Fruit fly (Drosophila melanogaster) whole organism, embryonic: ENCODE data around the gene CG2129.

Experiments
- Blimp-1 ChIP-seq: fragments of 200-800 bp; sonication (Bioruptor generic); optimal IDR thresholded peaks from 3 replicates; lab custom pipeline; 2018; ENCODE audit warnings: missing biosample characterization, missing genetic modification characterization, mild to moderate bottlenecking, moderate library complexity, missing genetic modification reagents
- CG10209 ChIP-seq: fragments of 200-800 bp; sonication (Bioruptor generic); optimal IDR thresholded peaks from 3 replicates; lab custom pipeline; 2017; ENCODE audit warnings: missing biosample characterization, mild to moderate bottlenecking, missing genetic modification characterization, missing genetic modification reagents
- CG11398 ChIP-seq: fragments of 200-800 bp; sonication (Bioruptor generic); optimal IDR thresholded peaks from 2 replicates; lab custom pipeline; 2016; ENCODE audit warnings: missing biosample characterization, missing genetic modification characterization
- CG11696 ChIP-seq: fragments of 200-800 bp; sonication (Bioruptor generic); IDR thresholded peaks from 2 replicates; pipeline ENCODE4 v1.3.6; 2022; ENCODE audit warnings: missing biosample characterization, missing genetic modification characterization
- CG1233 ChIP-seq: fragments of 200-800 bp; sonication (Bioruptor generic); optimal IDR thresholded peaks from 4 replicates; lab custom pipeline; 2018; ENCODE audit warnings: missing biosample characterization, mild to moderate bottlenecking, missing genetic modification characterization
- CG13287 ChIP-seq: fragments of 200-800 bp; sonication (Bioruptor generic); IDR thresholded peaks from 2 replicates; pipeline ENCODE4 v1.3.6; 2022; ENCODE audit warnings: missing biosample characterization, missing genetic modification characterization; ENCODE audit not compliant: partially characterized antibody
- CG15479 ChIP-seq: fragments of 200-800 bp; sonication (Bioruptor generic); optimal IDR thresholded peaks from 3 replicates; lab custom pipeline; 2019; ENCODE audit warnings: missing biosample characterization, mild to moderate bottlenecking, missing genetic modification characterization, moderate library complexity
- CG1602 ChIP-seq: fragments of 200-800 bp; sonication (Bioruptor generic); optimal IDR thresholded peaks from 3 replicates; lab custom pipeline; 2016; ENCODE audit warnings: missing biosample characterization, missing genetic modification characterization
- CG16779 ChIP-seq: fragments of 200-800 bp; sonication (Bioruptor generic); IDR thresholded peaks from 2 replicates; pipeline ENCODE4 v1.3.6; 2022; ENCODE audit warnings: missing biosample characterization, missing genetic modification characterization
- CG16863 ChIP-seq: fragments of 200-800 bp; sonication (Bioruptor generic); optimal IDR thresholded peaks from 3 replicates; lab custom pipeline; 2016; ENCODE audit warnings: missing biosample characterization, missing genetic modification characterization
- CG17186 ChIP-seq: fragments of 200-800 bp; sonication (Bioruptor generic); optimal IDR thresholded peaks from 3 replicates; lab custom pipeline; 2017; ENCODE audit warnings: missing biosample characterization, missing genetic modification reagents, missing genetic modification characterization
- CG18619 ChIP-seq: fragments of 200-800 bp; sonication (Bioruptor generic); optimal IDR thresholded peaks from 3 replicates; lab custom pipeline; 2017; ENCODE audit warnings: missing biosample characterization, mild to moderate bottlenecking, missing genetic modification characterization
- CG31365 ChIP-seq: fragments of 200-800 bp; sonication (Bioruptor generic); optimal IDR thresholded peaks from 2 replicates; lab custom pipeline; 2018; ENCODE audit warnings: missing biosample characterization, mild to moderate bottlenecking, missing genetic modification characterization
- CG3995 ChIP-seq: fragments of 200-800 bp; sonication (Bioruptor generic); optimal IDR thresholded peaks from 3 replicates; lab custom pipeline; 2016; ENCODE audit warnings: missing biosample characterization, missing genetic modification characterization
- CG6272 ChIP-seq: fragments of 200-800 bp; sonication (Bioruptor generic); IDR thresholded peaks from 2 replicates; pipeline ENCODE4 v1.3.6; 2022; ENCODE audit warnings: missing biosample characterization, missing genetic modification characterization
- CG6791 ChIP-seq: fragments of 200-800 bp; sonication (Bioruptor generic); IDR thresholded peaks from 3 replicates; pipeline ENCODE4 v1.3.6; 2022; ENCODE audit warnings: missing biosample characterization, missing genetic modification characterization; ENCODE audit not compliant: partially characterized antibody
- CG7839 ChIP-seq: fragments of 200-800 bp; sonication (Bioruptor generic); optimal IDR thresholded peaks from 3 replicates; lab custom pipeline; 2018; ENCODE audit warnings: missing biosample characterization, mild to moderate bottlenecking, missing genetic modification characterization, moderate library complexity
- CG9817 ChIP-seq: fragments of 200-800 bp; sonication (Bioruptor generic); optimal IDR thresholded peaks from 2 replicates; lab custom pipeline; 2018; ENCODE audit warnings: missing biosample characterization, mild to moderate bottlenecking, missing genetic modification characterization, moderate library complexity
- D19B ChIP-seq: fragments of 200-800 bp; sonication (Bioruptor generic); optimal IDR thresholded peaks from 2 replicates; lab custom pipeline; 2017; ENCODE audit warnings: missing biosample characterization, mild to moderate bottlenecking, missing genetic modification characterization
- Dip3 ChIP-seq: fragments of 200-800 bp; sonication (Bioruptor generic); optimal IDR thresholded peaks from 3 replicates; lab custom pipeline; 2016; ENCODE audit warnings: missing biosample characterization, missing genetic modification characterization
- Dp ChIP-seq: fragments of 200-800 bp; sonication (Bioruptor generic); optimal IDR thresholded peaks from 2 replicates; lab custom pipeline; 2018; ENCODE audit warnings: missing biosample characterization, mild to moderate bottlenecking, missing genetic modification characterization, moderate library complexity
- Lhr ChIP-seq: fragments of 200-800 bp; sonication (Bioruptor generic); optimal IDR thresholded peaks from 3 replicates; lab custom pipeline; 2017; ENCODE audit warnings: mild to moderate bottlenecking, missing biosample characterization, missing genetic modification reagents, missing genetic modification characterization
- MTF-1 ChIP-seq: fragments of 200-800 bp; sonication (Bioruptor generic); optimal IDR thresholded peaks from 2 replicates; lab custom pipeline; 2018; ENCODE audit warnings: missing biosample characterization, mild to moderate bottlenecking, missing genetic modification characterization, borderline replicate concordance
- Meics ChIP-seq: fragments of 200-800 bp; sonication (Bioruptor generic); optimal IDR thresholded peaks from 2 replicates; lab custom pipeline; 2017; ENCODE audit warnings: missing biosample characterization, mild to moderate bottlenecking, missing genetic modification characterization
- Sox102F ChIP-seq: fragments of 200-800 bp; sonication (Bioruptor generic); optimal IDR thresholded peaks from 2 replicates; lab custom pipeline; 2018; ENCODE audit warnings: missing biosample characterization, mild to moderate bottlenecking, missing genetic modification characterization, moderate library complexity
- Sry-δ ChIP-seq: fragments of 200-800 bp; sonication (Bioruptor generic); optimal IDR thresholded peaks from 2 replicates; lab custom pipeline; 2016; ENCODE audit warnings: missing biosample characterization, missing genetic modification characterization
- ac ChIP-seq: fragments of 200-800 bp; sonication (Bioruptor generic); optimal IDR thresholded peaks from 3 replicates; lab custom pipeline; 2017; ENCODE audit warnings: missing biosample characterization, mild to moderate bottlenecking, missing genetic modification characterization
- ato ChIP-seq: fragments of 200-800 bp; sonication (Bioruptor generic); IDR thresholded peaks from 2 replicates; pipeline ENCODE4 v1.3.6; 2022; ENCODE audit warnings: missing biosample characterization, missing genetic modification characterization; ENCODE audit not compliant: partially characterized antibody
- bcd ChIP-seq: fragments of 200-800 bp; sonication (Bioruptor generic); optimal IDR thresholded peaks from 2 replicates; lab custom pipeline; 2017; ENCODE audit warnings: missing biosample characterization, mild to moderate bottlenecking, missing genetic modification characterization
- bsh ChIP-seq, 2 experiments: fragments of 200-800 bp; sonication (Bioruptor generic); optimal IDR thresholded peaks; 2 replicates each; lab custom pipeline; 2017 to 2018; ENCODE audit warnings: mild to moderate bottlenecking in 2 of 2, missing biosample characterization in 2 of 2, missing genetic modification characterization in 2 of 2, moderate library complexity in 1 of 2
- chn ChIP-seq: fragments of 200-800 bp; sonication (Bioruptor generic); optimal IDR thresholded peaks from 2 replicates; lab custom pipeline; 2016; ENCODE audit warnings: missing biosample characterization, missing genetic modification characterization
- ci ChIP-seq: fragments of 200-800 bp; sonication (Bioruptor generic); IDR thresholded peaks from 3 replicates; pipeline ENCODE4 v1.3.6; 2022; ENCODE audit warnings: missing biosample characterization, missing genetic modification characterization
- corto ChIP-seq: fragments of 200-800 bp; sonication (Bioruptor generic); optimal IDR thresholded peaks from 2 replicates; lab custom pipeline; 2016; ENCODE audit warnings: missing biosample characterization, mild to moderate bottlenecking, missing genetic modification characterization, moderate library complexity
- croc ChIP-seq: fragments of 200-800 bp; sonication (Bioruptor generic); conservative IDR thresholded peaks from 3 replicates; pipeline ENCODE4 v1.3.6; 2022; ENCODE audit warnings: missing biosample characterization, missing genetic modification characterization
- crol ChIP-seq: fragments of 200-800 bp; sonication (Bioruptor generic); IDR thresholded peaks from 2 replicates; pipeline ENCODE4 v1.3.6; 2022; ENCODE audit warnings: missing biosample characterization, missing genetic modification characterization
- crp ChIP-seq, 2 experiments: fragments of 200-800 bp; sonication (Bioruptor generic); optimal IDR thresholded peaks; 2 replicates in 1 of 2; 3 replicates in 1 of 2; lab custom pipeline; 2017; ENCODE audit warnings: missing biosample characterization in 2 of 2, missing genetic modification characterization in 2 of 2, mild to moderate bottlenecking in 1 of 2, moderate library complexity in 1 of 2
- dan ChIP-seq: fragments of 200-800 bp; sonication (Bioruptor generic); IDR thresholded peaks from 2 replicates; pipeline ENCODE4 v1.3.6; 2022; ENCODE audit warnings: missing biosample characterization, missing genetic modification characterization
- hbn ChIP-seq: fragments of 200-800 bp; sonication (Bioruptor generic); IDR thresholded peaks from 2 replicates; pipeline ENCODE4 v1.3.6; 2022; ENCODE audit warnings: missing biosample characterization, missing genetic modification characterization; ENCODE audit not compliant: partially characterized antibody
- jing ChIP-seq: fragments of 200-800 bp; sonication (Bioruptor generic); optimal IDR thresholded peaks from 2 replicates; lab custom pipeline; 2018; ENCODE audit warnings: missing biosample characterization, mild to moderate bottlenecking, missing genetic modification characterization
- maf-S ChIP-seq: fragments of 200-800 bp; sonication (Bioruptor generic); optimal IDR thresholded peaks from 2 replicates; lab custom pipeline; 2016; ENCODE audit warnings: missing biosample characterization, missing genetic modification characterization
- mam ChIP-seq: fragments of 200-800 bp; sonication (Bioruptor generic); optimal IDR thresholded peaks from 3 replicates; lab custom pipeline; 2016; ENCODE audit warnings: missing biosample characterization, missing genetic modification characterization
- oc ChIP-seq: fragments of 200-800 bp; sonication (Bioruptor generic); optimal IDR thresholded peaks from 2 replicates; lab custom pipeline; 2018; ENCODE audit warnings: missing biosample characterization, mild to moderate bottlenecking, missing genetic modification characterization, moderate library complexity
- odd ChIP-seq: fragments of 200-800 bp; sonication (Bioruptor generic); optimal IDR thresholded peaks from 2 replicates; lab custom pipeline; 2017; ENCODE audit warnings: missing biosample characterization, mild to moderate bottlenecking, missing genetic modification characterization
- onecut ChIP-seq: fragments of 200-800 bp; sonication (Bioruptor generic); IDR thresholded peaks from 2 replicates; pipeline ENCODE4 v1.3.6; 2022; ENCODE audit warnings: missing biosample characterization, missing genetic modification characterization
- repo ChIP-seq: fragments of 200-800 bp; sonication (Bioruptor generic); optimal IDR thresholded peaks from 2 replicates; lab custom pipeline; 2016; ENCODE audit warnings: missing biosample characterization, missing genetic modification characterization
- sens-2 ChIP-seq: fragments of 200-800 bp; sonication (Bioruptor generic); IDR thresholded peaks from 2 replicates; pipeline ENCODE4 v1.3.6; 2022; ENCODE audit warnings: missing biosample characterization, missing genetic modification characterization
- sima ChIP-seq: fragments of 200-800 bp; sonication (Bioruptor generic); optimal IDR thresholded peaks from 2 replicates; lab custom pipeline; 2016; ENCODE audit warnings: missing biosample characterization, missing genetic modification characterization
- slou ChIP-seq: fragments of 200-800 bp; sonication (Bioruptor generic); optimal IDR thresholded peaks from 3 replicates; lab custom pipeline; 2016; ENCODE audit warnings: missing biosample characterization, missing genetic modification characterization
- twi ChIP-seq: fragments of 200-800 bp; optimal IDR thresholded peaks from 2 replicates; lab custom pipeline; 2019; ENCODE audit warnings: missing biosample characterization, mild to moderate bottlenecking, missing genetic modification characterization, moderate library complexity
- wdn ChIP-seq: fragments of 200-800 bp; sonication (Bioruptor generic); IDR thresholded peaks from 2 replicates; pipeline ENCODE4 v1.3.6; 2022; ENCODE audit warnings: missing biosample characterization, missing genetic modification characterization

The CG2129 gene

dm6 chrX:8125224-8125649 is 20.4 kb upstream of the CG2129 start (continued):
- TF ChIP-seq chn (GFP tag; lab: Kevin White, UChicago) (no peak), ac (GFP tag; lab: Kevin White, UChicago) (no peak), Dip3 (no peak), sens-2 (GFP tag; lab: Robert Waterston, UW) (no peak), CG11398 (no peak), ci (GFP tag; lab: Robert Waterston, UW) (no peak), ato (GFP tag; lab: Robert Waterston, UW) (no peak), CG16779 (GFP tag; lab: Robert Waterston, UW) (no peak), CG7839 (tag; lab: Kevin White, UChicago) (peak; percentile 62), corto (GFP tag; lab: Kevin White, UChicago) (no peak), CG17186 (GFP tag; lab: Kevin White, UChicago) (no peak), CG6791 (GFP tag; lab: Robert Waterston, UW) (no peak), Lhr (GFP tag; lab: Kevin White, UChicago) (no peak), Sry-δ (GFP tag; lab: Kevin White, UChicago) (no peak), D19B (GFP tag; lab: Kevin White, UChicago) (no peak), Dp (no peak), CG1602 (GFP tag; lab: Kevin White, UChicago) (peak; percentile 18), jing (GFP tag; lab: Kevin White, UChicago) (no peak), crp (GFP tag; optimal IDR thresholded peaks at IDR 0.05; lab: Kevin White, UChicago) (no peak), twi (no peak), oc (peak; percentile 45), repo (GFP tag; lab: Kevin White, UChicago) (no peak), Blimp-1 (peak; percentile 53), CG16863 (GFP tag; lab: Kevin White, UChicago) (no peak), CG13287 (no peak), CG31365 (tag; lab: Kevin White, UChicago) (no peak), sima (no peak), bsh (GFP tag; optimal IDR thresholded peaks at IDR 0.05; lab: Kevin White, UChicago) (peak in 1 of 2 experiments; percentile 60), dan (GFP tag; lab: Robert Waterston, UW) (no peak), odd (GFP tag; lab: Kevin White, UChicago) (peak; percentile 33), crol (GFP tag; lab: Robert Waterston, UW) (no peak), onecut (GFP tag; lab: Robert Waterston, UW) (0 out of 2 replicates have a peak, but pooled peaks have one; percentile 18), CG15479 (no peak), CG18619 (GFP tag; lab: Kevin White, UChicago) (peak; percentile 33), Sox102F (peak; percentile 74), CG9817 (tag; lab: Kevin White, UChicago) (no peak), CG11696 (no peak), bcd (GFP tag; lab: Kevin White, UChicago) (peak; percentile 50), CG6272 (GFP tag; lab: Robert Waterston, UW) (0 out of 2 replicates have a peak, but pooled peaks have one; percentile 10), mam (no peak), CG3995 (no peak), hbn (GFP tag; lab: Robert Waterston, UW) (no peak), CG1233 (GFP tag; lab: Kevin White, UChicago) (peak; percentile 10), croc (GFP tag; lab: Robert Waterston, UW) (peak; percentile 38; the same call in 2 of the 3 replicates), Meics (GFP tag; lab: Kevin White, UChicago) (peak; percentile 19), maf-S (GFP tag; lab: Kevin White, UChicago) (no peak), slou (no peak), MTF-1 (no peak), wdn (GFP tag; lab: Robert Waterston, UW) (no peak), CG10209 (GFP tag; lab: Kevin White, UChicago) (peak; percentile 62)
